Worm (Caenorhabditis elegans) whole organism, L4/young adult: ENCODE measurements around the gene F22E5.22.

Experiments used
- W03F9.2 ChIP-seq: fragments of 150-350 bp; optimal IDR thresholded peaks from 2 replicates; lab custom pipeline; 2014; ENCODE audit warnings: missing biosample characterization, missing genetic modification characterization
- dao-5 ChIP-seq: sonication (generic microtip); optimal IDR thresholded peaks from 2 replicates; lab custom pipeline; 2016; ENCODE audit warnings: missing genotype, missing genetic modification characterization, moderate library complexity, missing compliant biosample characterization
- him-1 ChIP-seq: sonication (generic microtip); optimal IDR thresholded peaks from 2 replicates; lab custom pipeline; 2016; ENCODE audit warnings: missing genotype, missing genetic modification reagents, missing genetic modification characterization, missing compliant biosample characterization

- TF ChIP-seq dao-5 (tag; lab: Kevin White, UChicago): no peak
- TF ChIP-seq him-1 (tag; lab: Kevin White, UChicago): no peak
- no peak for TF ChIP-seq W03F9.2 (tag; lab: Kevin White, UChicago)
Observed at ce11 chrII:2627154-2627799, 38.4 kb upstream of the F22E5.22 start, which contains the start of gene sri-71.
